Fruit fly (Drosophila melanogaster): ENCODE results near the gene CG12480.
A peak's percentile ranks its signal among the peaks of the same experiment; 100 is the strongest.

Gene CG12480

DNA sequence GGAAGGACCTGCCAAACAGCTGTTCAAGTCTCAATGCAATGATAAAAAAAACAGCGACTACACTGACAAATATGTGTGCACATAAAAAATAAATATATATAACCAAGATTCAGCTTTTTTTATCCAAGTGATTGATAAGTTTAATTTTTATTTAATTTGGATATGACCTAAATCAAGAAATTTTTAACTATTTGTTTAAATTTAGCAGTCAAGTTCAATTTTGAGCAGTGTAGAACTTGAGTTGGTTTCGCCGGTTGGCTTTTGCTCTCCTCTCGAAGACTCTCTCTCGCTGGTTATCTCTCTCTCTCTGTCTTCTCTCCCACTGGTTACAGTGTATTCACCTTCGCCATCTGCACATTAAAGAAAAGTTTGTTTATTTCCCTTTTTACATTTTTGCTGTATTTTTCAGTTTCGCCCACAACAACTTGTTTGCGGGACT lies 48.7 kb downstream of the CG12480 start (continued):
- TF ChIP-seq ttk (GFP tag; IDR thresholded peaks at IDR 0.05) (peak; percentile 77), Hr3 (GFP tag; optimal IDR thresholded peaks at IDR 0.05) (peak; percentile 87), CG4730 (GFP tag; IDR thresholded peaks at IDR 0.05) (peak; percentile 70), dm (GFP tag; optimal IDR thresholded peaks at IDR 0.05) (no peak), kah (GFP tag; optimal IDR thresholded peaks at IDR 0.05) (peak; percentile 62), pfk (GFP tag; optimal IDR thresholded peaks at IDR 0.05) (no peak), wor (GFP tag; IDR thresholded peaks at IDR 0.05) (peak; percentile 74), CG13287 (GFP tag; IDR thresholded peaks at IDR 0.05; ENCODE audit: partially characterized antibody) (no peak), psq (GFP tag; optimal IDR thresholded peaks at IDR 0.05) (peak; percentile 33), dmrt11E (tag; optimal IDR thresholded peaks at IDR 0.05) (peak; percentile 87), CG14014 (GFP tag; IDR thresholded peaks at IDR 0.05) (peak; percentile 84), ATbp (GFP tag; optimal IDR thresholded peaks at IDR 0.05) (peak; percentile 87), pita (GFP tag; optimal IDR thresholded peaks at IDR 0.05) (no peak), CG2202 (tag; optimal IDR thresholded peaks at IDR 0.05) (peak; percentile 62), CG14441 (GFP tag; IDR thresholded peaks at IDR 0.05) (peak; percentile 83), gt (GFP tag; IDR thresholded peaks at IDR 0.05) (no peak; the same call in 1 of the 2 replicates), CG30020 (tag; optimal IDR thresholded peaks at IDR 0.05) (peak; percentile 51), Asciz (GFP tag; optimal IDR thresholded peaks at IDR 0.05) (peak; percentile 87), insv (GFP tag; optimal IDR thresholded peaks at IDR 0.05) (peak in 1 of 2 experiments; percentile 21), H2.0 (GFP tag; IDR thresholded peaks at IDR 0.05) (peak; percentile 88), Lhr (GFP tag; optimal IDR thresholded peaks at IDR 0.05) (peak; percentile 69), Atf-2 (GFP tag; optimal IDR thresholded peaks at IDR 0.05) (peak; percentile 52), Fer3 (tag; optimal IDR thresholded peaks at IDR 0.05) (peak; percentile 89), CG16813 (GFP tag; IDR thresholded peaks at IDR 0.05; ENCODE audit: partially characterized antibody) (no peak), pb (GFP tag; optimal IDR thresholded peaks at IDR 0.05) (no peak), chm (GFP tag; IDR thresholded peaks at IDR 0.05) (peak; percentile 76; the same call in 1 of the 2 replicates), CG6272 (GFP tag; IDR thresholded peaks at IDR 0.05) (peak; percentile 64), corto (GFP tag; optimal IDR thresholded peaks at IDR 0.05) (peak; percentile 77), Bteb2 (GFP tag; optimal IDR thresholded peaks at IDR 0.05) (peak; percentile 82), CG2678 (tag; optimal IDR thresholded peaks at IDR 0.05) (peak; percentile 92), CG18619 (GFP tag; optimal IDR thresholded peaks at IDR 0.05) (peak; percentile 83), CG12104 (GFP tag; optimal IDR thresholded peaks at IDR 0.05) (peak; percentile 81), Abd-B (GFP tag; optimal IDR thresholded peaks at IDR 0.05) (peak; percentile 82), MESR4 (GFP tag; optimal IDR thresholded peaks at IDR 0.05) (no peak), CG13296 (GFP tag; optimal IDR thresholded peaks at IDR 0.05) (peak; percentile 84), grn (GFP tag; optimal IDR thresholded peaks at IDR 0.05) (peak; percentile 33), CG4282 (GFP tag; optimal IDR thresholded peaks at IDR 0.05) (no peak), CG4617 (GFP tag; optimal IDR thresholded peaks at IDR 0.05; ENCODE audit: borderline replicate concordance) (peak; percentile 66), nau (GFP tag; optimal IDR thresholded peaks at IDR 0.05) (peak; percentile 81), cas (GFP tag; IDR thresholded peaks at IDR 0.05) (peak; percentile 52; the same call in 1 of the 2 replicates), CG31224 (GFP tag; IDR thresholded peaks at IDR 0.05) (peak; percentile 81), Mad (GFP tag; optimal IDR thresholded peaks at IDR 0.05) (peak; percentile 28), nerfin-2 (GFP tag; IDR thresholded peaks at IDR 0.05; ENCODE audit: partially characterized antibody) (no peak), CG16779 (GFP tag; IDR thresholded peaks at IDR 0.05) (0 out of 2 replicates have a peak, but pooled peaks have one; percentile 68), CG8478 (optimal IDR thresholded peaks at IDR 0.05) (no peak), dimm (GFP tag; IDR thresholded peaks at IDR 0.05) (peak; percentile 60; the same call in 1 of the 2 replicates), CG8281 (tag; optimal IDR thresholded peaks at IDR 0.05) (peak; percentile 55), HLHmδ (GFP tag; optimal IDR thresholded peaks at IDR 0.05) (no peak)
